Worm (Caenorhabditis elegans) whole organism, L1 larva: ENCODE results near the gene T21B4.15.

Experiments used
- C04F5.9 ChIP-seq: sonication (generic microtip); optimal IDR thresholded peaks from 2 replicates; lab custom pipeline; 2016; ENCODE audit warnings: missing genetic modification characterization, missing compliant biosample characterization
- C16A3.4 ChIP-seq: fragments of 150-350 bp; optimal IDR thresholded peaks from 2 replicates; lab custom pipeline; 2014; ENCODE audit warnings: missing biosample characterization, missing genetic modification characterization
- F16B12.6 ChIP-seq: fragments of 150-350 bp; optimal IDR thresholded peaks from 2 replicates; lab custom pipeline; 2014; ENCODE audit warnings: missing biosample characterization, missing genetic modification characterization
- ama-1 ChIP-seq: fragments of 150-350 bp; optimal IDR thresholded peaks from 2 replicates; lab custom pipeline; 2014
- ceh-63 ChIP-seq: fragments of 200-800 bp; sonication (Bioruptor generic); optimal IDR thresholded peaks from 2 replicates; lab custom pipeline; 2018; ENCODE audit warnings: mild to moderate bottlenecking, missing genetic modification characterization, missing compliant biosample characterization
- ceh-82 ChIP-seq, 3 experiments: fragments of 150-350 bp in 1 of 3; sonication (generic microtip) in 2 of 3; optimal IDR thresholded peaks; 2 replicates each; lab custom pipeline; 2014 to 2017; ENCODE audit warnings: missing biosample characterization in 3 of 3, missing genetic modification characterization in 3 of 3
- ces-1 ChIP-seq: fragments of 150-350 bp; optimal IDR thresholded peaks from 2 replicates; lab custom pipeline; 2014; ENCODE audit warnings: missing biosample characterization, missing genetic modification reagents, missing genetic modification characterization
- dsc-1 ChIP-seq: sonication (generic microtip); optimal IDR thresholded peaks from 2 replicates; lab custom pipeline; 2016; ENCODE audit warnings: mild to moderate bottlenecking, missing genetic modification characterization, missing compliant biosample characterization
- efl-3 ChIP-seq: fragments of 200-800 bp; sonication (Bioruptor generic); optimal IDR thresholded peaks from 2 replicates; lab custom pipeline; 2018; ENCODE audit warnings: mild to moderate bottlenecking, missing genetic modification characterization, missing compliant biosample characterization
- egl-13 ChIP-seq: sonication (generic microtip); optimal IDR thresholded peaks from 2 replicates; lab custom pipeline; 2016; ENCODE audit warnings: missing genotype, missing genetic modification reagents, missing genetic modification characterization, missing compliant biosample characterization
- egl-27 ChIP-seq, 2 experiments: fragments of 150-350 bp in 1 of 2; sonication (generic microtip); optimal IDR thresholded peaks; 3 replicates each; lab custom pipeline; 2017 to 2018; ENCODE audit warnings: missing biosample characterization in 2 of 2, missing genetic modification characterization in 2 of 2, missing genetic modification reagents in 2 of 2
- elt-3 ChIP-seq, 6 experiments: fragments of 150-350 bp in 1 of 6; sonication (generic microtip); optimal IDR thresholded peaks; 2 replicates each; lab custom pipeline; 2017 to 2018; ENCODE audit warnings: missing biosample characterization in 6 of 6, missing genetic modification characterization in 6 of 6, inconsistent platforms in 1 of 6
- fkh-10 ChIP-seq: sonication (generic microtip); optimal IDR thresholded peaks from 2 replicates; lab custom pipeline; 2017; ENCODE audit warnings: missing biosample characterization, missing genetic modification reagents, missing genetic modification characterization
- fkh-4 ChIP-seq: sonication (generic microtip); optimal IDR thresholded peaks from 2 replicates; lab custom pipeline; 2016; ENCODE audit warnings: missing compliant biosample characterization, missing genetic modification characterization, borderline replicate concordance
- grh-1 ChIP-seq: fragments of 200-800 bp; sonication (Bioruptor generic); IDR thresholded peaks from 2 replicates; pipeline ENCODE4 v1.3.6; 2022; ENCODE audit warnings: missing genetic modification reagents, missing genetic modification characterization, missing compliant biosample characterization
- hlh-4 ChIP-seq: sonication (generic microtip); optimal IDR thresholded peaks from 2 replicates; lab custom pipeline; 2016; ENCODE audit warnings: mild to moderate bottlenecking, missing genetic modification characterization, missing compliant biosample characterization
- hpl-2 ChIP-seq: fragments of 150-350 bp; optimal IDR thresholded peaks from 2 replicates; lab custom pipeline; 2014; ENCODE audit warnings: missing biosample characterization, missing genetic modification reagents, missing genetic modification characterization
- lin-14 ChIP-seq: fragments of 200-800 bp; sonication (Bioruptor generic); optimal IDR thresholded peaks from 2 replicates; lab custom pipeline; 2018; ENCODE audit warnings: mild to moderate bottlenecking, missing genetic modification characterization, moderate library complexity, missing compliant biosample characterization
- lin-15B ChIP-seq: fragments of 150-350 bp; sonication (generic microtip); optimal IDR thresholded peaks from 3 replicates; lab custom pipeline; 2014; ENCODE audit warnings: missing biosample characterization, missing genetic modification characterization
- lin-35 ChIP-seq, 2 experiments: fragments of 150-350 bp; optimal IDR thresholded peaks; 2 replicates each; lab custom pipeline; 2014; ENCODE audit warnings: missing biosample characterization in 2 of 2, missing genetic modification characterization in 2 of 2, missing genetic modification reagents in 2 of 2
- lir-3 ChIP-seq: sonication (generic microtip); optimal IDR thresholded peaks from 2 replicates; lab custom pipeline; 2016; ENCODE audit warnings: mild to moderate bottlenecking, missing genetic modification characterization, moderate library complexity, missing compliant biosample characterization; ENCODE audit not compliant: poor library complexity
- mef-2 ChIP-seq: fragments of 150-350 bp; optimal IDR thresholded peaks from 2 replicates; lab custom pipeline; 2014; ENCODE audit warnings: missing biosample characterization, missing genetic modification characterization
- nhr-20 ChIP-seq: sonication (generic microtip); optimal IDR thresholded peaks from 2 replicates; lab custom pipeline; 2016; ENCODE audit warnings: mild to moderate bottlenecking, missing genetic modification characterization, missing compliant biosample characterization
- nhr-237 ChIP-seq: fragments of 150-350 bp; optimal IDR thresholded peaks from 2 replicates; lab custom pipeline; 2014; ENCODE audit warnings: missing biosample characterization, missing genetic modification characterization
- nhr-28 ChIP-seq: fragments of 150-350 bp; optimal IDR thresholded peaks from 2 replicates; lab custom pipeline; 2014; ENCODE audit warnings: missing biosample characterization, missing genetic modification characterization
- nhr-47 ChIP-seq: sonication (generic microtip); optimal IDR thresholded peaks from 2 replicates; lab custom pipeline; 2016; ENCODE audit warnings: mild to moderate bottlenecking, missing genetic modification characterization, moderate library complexity, missing compliant biosample characterization
- nhr-84 ChIP-seq: sonication (generic microtip); optimal IDR thresholded peaks from 2 replicates; lab custom pipeline; 2017; ENCODE audit warnings: missing biosample characterization, missing genetic modification characterization
- sup-37 ChIP-seq: fragments of 200-800 bp; sonication (Bioruptor generic); optimal IDR thresholded peaks from 2 replicates; lab custom pipeline; 2018; ENCODE audit warnings: mild to moderate bottlenecking, missing genetic modification characterization, missing compliant biosample characterization
- tlp-1 ChIP-seq: fragments of 150-350 bp; optimal IDR thresholded peaks from 2 replicates; lab custom pipeline; 2014; ENCODE audit warnings: missing biosample characterization, missing genetic modification characterization
- unc-130 ChIP-seq: fragments of 150-350 bp; optimal IDR thresholded peaks from 2 replicates; lab custom pipeline; 2017; ENCODE audit warnings: missing biosample characterization, missing genetic modification characterization, inconsistent platforms
- unc-30 ChIP-seq: sonication (generic microtip); optimal IDR thresholded peaks from 2 replicates; lab custom pipeline; 2017; ENCODE audit warnings: missing biosample characterization, missing genetic modification characterization
- unc-62 ChIP-seq: fragments of 150-350 bp; optimal IDR thresholded peaks from 2 replicates; lab custom pipeline; 2014; ENCODE audit warnings: missing biosample characterization, missing genetic modification reagents, missing genetic modification characterization
- unc-98 ChIP-seq: fragments of 200-800 bp; sonication (Bioruptor generic); IDR thresholded peaks from 2 replicates; pipeline ENCODE4 v1.3.6; 2022; ENCODE audit warnings: missing genetic modification characterization, missing compliant biosample characterization
- zag-1 ChIP-seq: fragments of 150-350 bp; optimal IDR thresholded peaks from 2 replicates; lab custom pipeline; 2014; ENCODE audit warnings: missing biosample characterization, missing genetic modification characterization
- ztf-11 ChIP-seq, 2 experiments: sonication (generic microtip); optimal IDR thresholded peaks; 2 replicates each; lab custom pipeline; 2016 to 2017; ENCODE audit warnings: missing genetic modification characterization in 2 of 2, missing biosample characterization in 1 of 2, missing compliant biosample characterization in 1 of 2

The T21B4.15 gene

DNA sequence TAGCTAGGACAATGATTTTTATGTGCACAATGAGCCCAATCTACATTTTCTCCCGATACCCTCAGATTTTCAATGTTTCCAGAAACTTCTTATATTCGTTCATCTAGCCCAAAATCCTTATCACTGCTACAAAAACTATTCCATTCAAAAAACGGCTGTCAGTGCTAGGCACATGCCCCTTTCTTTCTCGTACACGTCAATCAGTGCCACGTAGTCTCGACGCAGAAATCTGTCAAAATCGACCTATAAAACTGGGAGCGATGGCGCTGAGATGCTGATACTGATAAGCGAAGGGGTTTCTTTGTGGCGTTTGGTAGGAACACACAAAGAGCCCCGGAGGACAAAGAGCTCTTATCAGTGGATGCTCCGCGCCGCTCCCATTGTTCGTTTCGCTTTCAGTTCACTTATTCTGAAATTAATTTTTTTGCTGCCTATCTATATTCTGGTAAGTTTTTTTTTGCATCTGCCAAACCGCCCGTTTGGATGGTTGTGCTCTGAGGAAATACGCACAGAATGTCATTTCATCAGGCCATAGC lies 28.9 kb downstream of the T21B4.15 start, which contains the start of gene srh-70:
TSS of gene srh-70 (minus strand) at position 51 of the 536 bp plus-strand sequence.
- TF ChIP-seq ceh-63 (no peak), sup-37 (GFP tag; lab: Kevin White, UChicago) (no peak), ceh-82 (tag; optimal IDR thresholded peaks at IDR 0.05; lab: Kevin White, UChicago) (no peak), unc-30 (tag; lab: Kevin White, UChicago) (no peak), unc-62 (no peak), ama-1 (no peak), hlh-4 (tag; lab: Kevin White, UChicago) (no peak)
- TF ChIP-seq, all 84 proteins: peak for 0

DNA sequence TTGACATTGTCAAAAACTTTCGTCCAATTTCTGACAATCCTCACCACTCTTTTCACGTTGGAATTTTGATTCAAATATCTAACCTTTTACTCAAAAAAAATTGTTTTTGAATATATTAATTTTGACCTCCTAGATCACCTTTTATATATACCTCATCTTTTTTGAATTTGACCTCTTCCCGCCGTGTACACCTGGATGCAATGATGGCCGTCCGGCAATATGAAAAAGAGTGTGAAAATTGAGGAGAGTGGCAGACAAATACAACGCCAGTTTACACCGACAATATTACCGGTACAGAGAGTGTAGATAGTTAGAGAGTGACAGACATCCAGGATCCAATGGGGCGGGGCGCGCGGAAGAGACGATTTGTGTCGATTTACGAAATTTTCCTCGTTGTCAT lies 29.6 kb downstream of the T21B4.15 start, which contains the start of gene ceh-99:
TSS of gene ceh-99 (plus strand) at position 366 of the 400 bp plus-strand sequence.
- no peak for TF ChIP-seq unc-98
- no peak for TF ChIP-seq ceh-82 (tag; optimal IDR thresholded peaks at IDR 0.05; lab: Kevin White, UChicago)
- no peak for TF ChIP-seq lir-3 (tag; lab: Kevin White, UChicago)
- no peak for TF ChIP-seq grh-1 (GFP tag; lab: Robert Waterston, UW)
- no peak for TF ChIP-seq dsc-1 (tag; lab: Kevin White, UChicago)
- TF ChIP-seq unc-130 = no peak
- TF ChIP-seq C16A3.4 = no peak
- TF ChIP-seq egl-27 (tag; optimal IDR thresholded peaks at IDR 0.05; lab: Kevin White, UChicago) = no peak
- no peak for TF ChIP-seq fkh-10
- TF ChIP-seq ces-1 (GFP tag; lab: Kevin White, UChicago) = no peak
- no peak for TF ChIP-seq elt-3 (tag; optimal IDR thresholded peaks at IDR 0.05; lab: Kevin White, UChicago)
- TF ChIP-seq C04F5.9 = no peak
- no peak for TF ChIP-seq hpl-2 (GFP tag; lab: Kevin White, UChicago)
- TF ChIP-seq lin-35 (GFP tag; optimal IDR thresholded peaks at IDR 0.05; lab: Kevin White, UChicago) = no peak
- no peak for TF ChIP-seq fkh-4 (tag; lab: Kevin White, UChicago)
- no peak for TF ChIP-seq lin-14 (GFP tag; lab: Kevin White, UChicago)
- TF ChIP-seq tlp-1 (tag; lab: Kevin White, UChicago) = no peak
- TF ChIP-seq zag-1 (tag; lab: Kevin White, UChicago) = no peak
- TF ChIP-seq nhr-20 (tag; lab: Kevin White, UChicago) = no peak

DNA sequence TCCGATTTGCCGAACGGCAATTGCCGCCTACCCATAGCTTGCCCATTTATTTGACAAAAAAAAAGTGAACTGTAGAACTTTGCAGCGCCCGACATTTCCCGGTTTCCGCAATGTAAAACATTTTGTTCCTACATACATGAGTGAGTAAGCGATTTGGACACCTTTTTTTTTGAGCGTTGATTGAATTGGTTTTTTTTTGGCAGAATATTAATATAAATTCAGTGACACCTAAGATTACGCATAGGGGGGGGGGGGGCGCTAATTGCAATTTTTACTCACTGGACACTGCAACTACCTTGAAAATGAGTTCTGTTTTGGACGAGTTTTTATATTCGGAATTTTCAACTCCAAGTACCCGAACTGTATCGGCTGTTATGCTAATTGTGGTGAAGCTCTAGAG lies 35.5 kb downstream of the T21B4.15 start, which contains the start of gene srx-118:
TSS of gene srx-118 (plus strand) at position 301 of the 400 bp plus-strand sequence.
- no peak for TF ChIP-seq ces-1 (GFP tag; lab: Kevin White, UChicago)
- TF ChIP-seq ztf-11 (tag; optimal IDR thresholded peaks at IDR 0.05; lab: Kevin White, UChicago) = no peak
- TF ChIP-seq nhr-237 (tag; lab: Kevin White, UChicago) = no peak
- TF ChIP-seq egl-13 (tag; lab: Kevin White, UChicago) = no peak
- TF ChIP-seq ceh-82 (tag; optimal IDR thresholded peaks at IDR 0.05; lab: Kevin White, UChicago) = no peak
- no peak for TF ChIP-seq sup-37 (GFP tag; lab: Kevin White, UChicago)
- no peak for TF ChIP-seq nhr-47
- TF ChIP-seq mef-2 (tag; lab: Kevin White, UChicago) = no peak
- no peak for TF ChIP-seq lin-15B (tag; lab: Kevin White, UChicago)

DNA sequence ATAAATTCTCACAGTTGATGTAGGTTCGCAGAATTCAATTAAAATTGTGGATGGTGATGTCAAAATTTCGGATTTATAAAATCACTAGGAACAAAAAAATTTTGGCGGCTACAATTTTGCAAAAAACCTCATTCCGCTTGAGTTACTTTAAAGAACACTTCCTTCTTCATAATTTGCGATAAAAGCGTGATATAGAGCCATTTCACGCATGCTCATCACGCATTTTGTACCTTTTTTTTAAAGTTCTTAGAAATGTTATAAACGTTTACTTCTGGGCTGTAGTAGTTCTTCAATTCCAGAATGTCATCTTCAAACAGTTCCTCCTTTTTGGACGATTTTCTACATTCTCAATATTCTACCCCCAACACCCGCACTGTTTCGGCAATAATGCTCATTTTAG lies 37.9 kb downstream of the T21B4.15 start, which contains the start of gene srx-119:
TSS of gene srx-119 (plus strand) at position 301 of the 400 bp plus-strand sequence.
- no peak for TF ChIP-seq efl-3 (GFP tag; lab: Kevin White, UChicago)
- no peak for TF ChIP-seq nhr-84 (tag; lab: Kevin White, UChicago)
- no peak for TF ChIP-seq nhr-28 (tag; lab: Kevin White, UChicago)
- TF ChIP-seq nhr-20 (tag; lab: Kevin White, UChicago) = no peak
- TF ChIP-seq F16B12.6 = no peak
